Worm (Caenorhabditis elegans) whole organism, L4/young adult: Measurements from ENCODE around the gene F44E2.7.

ENCODE experiments used
- W03F9.2 ChIP-seq: fragments of 150-350 bp; optimal IDR thresholded peaks from 2 replicates; lab custom pipeline; 2014; ENCODE audit warnings: missing biosample characterization, missing genetic modification characterization
- him-1 ChIP-seq: sonication (generic microtip); optimal IDR thresholded peaks from 2 replicates; lab custom pipeline; 2016; ENCODE audit warnings: missing genotype, missing genetic modification reagents, missing genetic modification characterization, missing compliant biosample characterization

- TF ChIP-seq him-1 (tag; lab: Kevin White, UChicago): no peak
- TF ChIP-seq W03F9.2: no peak
These were observed 46.5 kb upstream of the F44E2.7 start, which contains the start of gene asna-1 for ce11 chrIII:8894782-8895181.
